Worm (Caenorhabditis elegans): ENCODE measurements around the gene pgp-5.

pgp-5 gene

ce11 chrX:10900079-10900724 is 41.1 kb upstream of the pgp-5 start, which contains the start of gene suca-1 (continued):
- TF ChIP-seq T23F11.4 (GFP tag; optimal IDR thresholded peaks at IDR 0.05) (no peak), pros-1 (tag; optimal IDR thresholded peaks at IDR 0.05) (no peak), K09A11.1 (tag; optimal IDR thresholded peaks at IDR 0.05; ENCODE audit: insufficient read depth) (no peak), ceh-24 (tag; optimal IDR thresholded peaks at IDR 0.05) (no peak), madf-2 (tag; optimal IDR thresholded peaks at IDR 0.05) (peak; percentile 28), ttx-3 (tag; optimal IDR thresholded peaks at IDR 0.05) (no peak), pat-9 (tag; optimal IDR thresholded peaks at IDR 0.05) (no peak), pha-4 (tag; optimal IDR thresholded peaks at IDR 0.05) (no peak), pha-2 (tag; optimal IDR thresholded peaks at IDR 0.05) (no peak), unc-55 (GFP tag; optimal IDR thresholded peaks at IDR 0.05) (no peak), F13H6.1 (tag; optimal IDR thresholded peaks at IDR 0.05) (peak; percentile 40), ref-2 (tag; optimal IDR thresholded peaks at IDR 0.05) (no peak), ceh-14 (tag; optimal IDR thresholded peaks at IDR 0.05) (no peak), nhr-232 (tag; optimal IDR thresholded peaks at IDR 0.05) (no peak), lim-6 (tag; optimal IDR thresholded peaks at IDR 0.05) (no peak), dmd-4 (tag; optimal IDR thresholded peaks at IDR 0.05; ENCODE audit: borderline replicate concordance) (no peak), ceh-48 (tag; optimal IDR thresholded peaks at IDR 0.05) (no peak)

- TF ChIP-seq pag-3 (tag; optimal IDR thresholded peaks at IDR 0.05; ENCODE audit: borderline replicate concordance): no peak
- TF ChIP-seq hlh-30 (tag; optimal IDR thresholded peaks at IDR 0.05; ENCODE audit: insufficient read depth): no peak
- TF ChIP-seq fkh-10 (GFP tag; optimal IDR thresholded peaks at IDR 0.05): no peak
- TF ChIP-seq ztf-16 (tag; optimal IDR thresholded peaks at IDR 0.05): no peak
- TF ChIP-seq pha-4 (tag; optimal IDR thresholded peaks at IDR 0.05): no peak
- no peak for TF ChIP-seq pax-1 (tag; optimal IDR thresholded peaks at IDR 0.05)
- TF ChIP-seq rnt-1 (tag; optimal IDR thresholded peaks at IDR 0.05): no peak
- no peak for TF ChIP-seq unc-55 (GFP tag; optimal IDR thresholded peaks at IDR 0.05)
- TF ChIP-seq elt-2 (tag; optimal IDR thresholded peaks at IDR 0.05): no peak
- TF ChIP-seq pha-2 (tag; optimal IDR thresholded peaks at IDR 0.05): no peak
- TF ChIP-seq nfya-1 (tag; optimal IDR thresholded peaks at IDR 0.05): no peak
- no peak for TF ChIP-seq dmd-4 (tag; optimal IDR thresholded peaks at IDR 0.05; ENCODE audit: borderline replicate concordance)
- no peak for TF ChIP-seq ceh-14 (tag; optimal IDR thresholded peaks at IDR 0.05)
- no peak for TF ChIP-seq zip-5 (tag; optimal IDR thresholded peaks at IDR 0.05)
- TF ChIP-seq pat-9 (tag; optimal IDR thresholded peaks at IDR 0.05): no peak
- TF ChIP-seq npax-4 (tag; optimal IDR thresholded peaks at IDR 0.05): no peak
- TF ChIP-seq ref-2 (tag; optimal IDR thresholded peaks at IDR 0.05): no peak
- no peak for TF ChIP-seq odd-2 (tag; optimal IDR thresholded peaks at IDR 0.05)
- TF ChIP-seq mec-3 (tag; optimal IDR thresholded peaks at IDR 0.05; ENCODE audit: borderline replicate concordance): no peak
- TF ChIP-seq ceh-24 (tag; optimal IDR thresholded peaks at IDR 0.05): no peak
Observed at ce11 chrX:10896498-10896897, 37.4 kb upstream of the pgp-5 start, which contains the start of gene haly-1. Gene haly-1 (minus strand): TSS chrX:10896598.

ce11 chrX:10891890-10892289 is 32.8 kb upstream of the pgp-5 start, which contains the start of gene F47B10.3:
Gene F47B10.3 (plus strand): TSS chrX:10892190.
- TF ChIP-seq dve-1 (tag; optimal IDR thresholded peaks at IDR 0.05) (no peak), unc-86 (tag; optimal IDR thresholded peaks at IDR 0.05) (no peak), odd-2 (tag; optimal IDR thresholded peaks at IDR 0.05) (no peak), elt-4 (tag; optimal IDR thresholded peaks at IDR 0.05) (no peak), fkh-10 (GFP tag; optimal IDR thresholded peaks at IDR 0.05) (no peak), K09A11.1 (tag; optimal IDR thresholded peaks at IDR 0.05; ENCODE audit: insufficient read depth) (no peak), pha-4 (tag; optimal IDR thresholded peaks at IDR 0.05) (no peak), ceh-18 (tag; optimal IDR thresholded peaks at IDR 0.05) (no peak), gmeb-2 (tag; optimal IDR thresholded peaks at IDR 0.05) (no peak), sdc-2 (tag; optimal IDR thresholded peaks at IDR 0.05) (no peak), F13H6.1 (tag; optimal IDR thresholded peaks at IDR 0.05) (no peak), elt-2 (tag; optimal IDR thresholded peaks at IDR 0.05) (no peak), C38D4.7 (GFP tag; optimal IDR thresholded peaks at IDR 0.05) (no peak), ets-4 (tag; optimal IDR thresholded peaks at IDR 0.05) (no peak), ceh-30 (tag; optimal IDR thresholded peaks at IDR 0.05) (no peak), ama-1 (optimal IDR thresholded peaks at IDR 0.05) (no peak), ceh-22 (tag; optimal IDR thresholded peaks at IDR 0.05) (no peak)
